Fruit fly (Drosophila melanogaster): ENCODE data around the gene CG9257.
A peak's percentile ranks its signal among the peaks of the same experiment; 100 is the strongest.

Gene CG9257

dm6 chr2L:21108759-21109282 lies 6.3 kb downstream of the CG9257 start (continued):
- TF ChIP-seq Fer2 (tag; optimal IDR thresholded peaks at IDR 0.05) = no peak
- TF ChIP-seq CG12942 (GFP tag; optimal IDR thresholded peaks at IDR 0.05) = no peak
- TF ChIP-seq CG2875 (GFP tag; optimal IDR thresholded peaks at IDR 0.05) = peak; percentile 57
- TF ChIP-seq BEAF-32 (GFP tag; optimal IDR thresholded peaks at IDR 0.05) = no peak
- no peak for TF ChIP-seq salm (tag; optimal IDR thresholded peaks at IDR 0.05)
- TF ChIP-seq CG2199 (GFP tag; IDR thresholded peaks at IDR 0.05) = no peak; the same call in 2 of the 3 replicates
- TF ChIP-seq CG12391 (tag; optimal IDR thresholded peaks at IDR 0.05) = peak; percentile 64
- no peak for TF ChIP-seq fd102C (GFP tag; optimal IDR thresholded peaks at IDR 0.05)
- no peak for TF ChIP-seq bowl (GFP tag; IDR thresholded peaks at IDR 0.05)
- peak; percentile 79 for TF ChIP-seq Sox102F (GFP tag; optimal IDR thresholded peaks at IDR 0.05)
- TF ChIP-seq CG1603 (tag; optimal IDR thresholded peaks at IDR 0.05) = no peak
- peak; percentile 19 for TF ChIP-seq CG13624 (GFP tag; optimal IDR thresholded peaks at IDR 0.05)
- TF ChIP-seq CG15269 (tag; optimal IDR thresholded peaks at IDR 0.05) = peak; percentile 65
- TF ChIP-seq slou (GFP tag; optimal IDR thresholded peaks at IDR 0.05) = peak; percentile 10
- TF ChIP-seq CG15601 (tag; optimal IDR thresholded peaks at IDR 0.05) = peak; percentile 56
- no peak for TF ChIP-seq BtbVII (GFP tag; optimal IDR thresholded peaks at IDR 0.05)
- TF ChIP-seq Drgx (GFP tag; IDR thresholded peaks at IDR 0.05) = no peak
- TF ChIP-seq D (optimal IDR thresholded peaks at IDR 0.05) = no peak
- TF ChIP-seq D (GFP tag; optimal IDR thresholded peaks at IDR 0.05) = peak; percentile 60
- peak; percentile 74 for TF ChIP-seq chn (GFP tag; optimal IDR thresholded peaks at IDR 0.05)
- TF ChIP-seq Rfx (GFP tag; IDR thresholded peaks at IDR 0.05) = no peak; the same call in 1 of the 2 replicates
- no peak for TF ChIP-seq Doc2 (GFP tag; IDR thresholded peaks at IDR 0.05)
- TF ChIP-seq Dad (GFP tag; optimal IDR thresholded peaks at IDR 0.05) = peak; percentile 62
- peak; percentile 66 for TF ChIP-seq Ada2b (GFP tag; IDR thresholded peaks at IDR 0.05)
- TF ChIP-seq CG5180 (GFP tag; optimal IDR thresholded peaks at IDR 0.05) = no peak
- TF ChIP-seq sisA (GFP tag; IDR thresholded peaks at IDR 0.05) = no peak; the same call in 1 of the 2 replicates
- TF ChIP-seq sim (GFP tag; IDR thresholded peaks at IDR 0.05) = 0 out of 2 replicates have a peak, but pooled peaks have one; percentile 37
- TF ChIP-seq eyg (GFP tag; optimal IDR thresholded peaks at IDR 0.05) = peak; percentile 8
- peak; percentile 48 for TF ChIP-seq cato (GFP tag; optimal IDR thresholded peaks at IDR 0.05; ENCODE audit: borderline replicate concordance)
- no peak for TF ChIP-seq Dek (tag; optimal IDR thresholded peaks at IDR 0.05)
- TF ChIP-seq CG11085 (GFP tag; IDR thresholded peaks at IDR 0.05) = no peak
- no peak for TF ChIP-seq CG42726 (GFP tag; IDR thresholded peaks at IDR 0.05; ENCODE audit: partially characterized antibody)
- TF ChIP-seq HLH3B (GFP tag; IDR thresholded peaks at IDR 0.05) = 0 out of 2 replicates have a peak, but pooled peaks have one; percentile 44
- peak; percentile 49 for TF ChIP-seq CG33213 (GFP tag; optimal IDR thresholded peaks at IDR 0.05)
- TF ChIP-seq seq (GFP tag; IDR thresholded peaks at IDR 0.05) = peak; percentile 48; the same call in 1 of the 2 replicates
- peak; percentile 31 to 40 for TF ChIP-seq Pdp1 (GFP tag; optimal IDR thresholded peaks at IDR 0.05)
- TF ChIP-seq Trl (optimal IDR thresholded peaks at IDR 0.05) = no peak
- peak; percentile 23 for TF ChIP-seq Trl (GFP tag; optimal IDR thresholded peaks at IDR 0.05)
- TF ChIP-seq Spps (tag; optimal IDR thresholded peaks at IDR 0.05) = peak; percentile 37
- no peak for TF ChIP-seq tna (GFP tag; IDR thresholded peaks at IDR 0.05; ENCODE audit: partially characterized antibody)
- no peak for TF ChIP-seq CG31224 (GFP tag; IDR thresholded peaks at IDR 0.05)
- no peak for TF ChIP-seq br (optimal IDR thresholded peaks at IDR 0.05)
- peak; percentile 20 for TF ChIP-seq CG12299 (tag; optimal IDR thresholded peaks at IDR 0.05)
- TF ChIP-seq D19A (tag; optimal IDR thresholded peaks at IDR 0.05) = peak; percentile 71
- no peak for TF ChIP-seq da (GFP tag; optimal IDR thresholded peaks at IDR 0.05)
- TF ChIP-seq CG8478 (optimal IDR thresholded peaks at IDR 0.05) = no peak
- peak in 1 of 2 experiments; percentile 73 for TF ChIP-seq Eip74EF (GFP tag; optimal IDR thresholded peaks at IDR 0.05)
- TF ChIP-seq lab (GFP tag; optimal IDR thresholded peaks at IDR 0.05) = peak; percentile 45
- TF ChIP-seq Taf1 (GFP tag; IDR thresholded peaks at IDR 0.05) = no peak
- no peak for TF ChIP-seq chinmo (GFP tag; IDR thresholded peaks at IDR 0.05; ENCODE audit: partially characterized antibody)
- TF ChIP-seq ap (GFP tag; IDR thresholded peaks at IDR 0.05) = no peak

Measured in whole organism, embryonic.